Fruit fly (Drosophila melanogaster): Measurements from ENCODE around the gene Pxt.

Pxt gene

DNA sequence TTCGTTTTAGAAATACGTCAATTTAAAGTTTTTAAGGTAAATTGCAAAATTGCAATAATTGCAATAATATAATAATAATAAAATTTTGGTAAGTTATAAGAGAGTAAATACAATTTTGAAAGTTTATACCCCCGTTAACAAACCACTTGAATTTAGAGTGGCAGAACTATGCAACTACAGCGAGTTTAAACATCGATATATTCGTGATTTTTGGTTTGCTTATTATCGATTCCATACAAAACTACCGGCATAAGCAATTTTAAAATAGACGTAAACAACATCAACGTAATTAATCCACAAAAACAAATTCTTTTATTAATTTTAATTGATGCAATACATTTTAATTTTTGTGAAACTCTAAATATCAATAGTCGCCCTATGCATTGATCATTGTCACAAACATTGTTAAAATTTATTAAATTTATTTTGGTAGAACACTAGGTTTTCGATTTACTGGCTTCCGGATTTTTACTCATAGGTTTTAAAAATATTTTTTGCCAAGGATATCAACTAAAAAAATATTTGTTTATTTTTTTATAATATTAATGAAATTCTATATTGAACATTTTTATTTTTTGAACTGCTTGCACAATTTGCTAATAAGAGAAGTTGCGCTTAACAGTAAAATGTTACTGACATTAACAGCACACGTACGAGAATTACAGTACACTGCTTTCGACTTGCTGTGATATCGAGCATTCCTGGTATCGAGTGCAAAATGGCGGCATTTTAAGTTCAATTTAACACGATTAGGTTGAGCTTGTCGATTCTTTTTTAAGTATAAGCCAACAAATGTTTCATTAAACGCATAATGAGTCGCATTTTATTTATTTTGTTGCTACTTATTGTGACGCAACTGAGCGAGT, at the start of gene Pxt:
Gene Pxt (plus strand): TSS at position 695 of the 866 bp plus-strand sequence.
- TF ChIP-seq cnc (optimal IDR thresholded peaks at IDR 0.05) = no peak
- peak; percentile 90 for TF ChIP-seq kay (GFP tag; ENCODE audit: borderline replicate concordance)
- TF ChIP-seq tj (GFP tag; optimal IDR thresholded peaks at IDR 0.05) = peak; percentile 83

DNA sequence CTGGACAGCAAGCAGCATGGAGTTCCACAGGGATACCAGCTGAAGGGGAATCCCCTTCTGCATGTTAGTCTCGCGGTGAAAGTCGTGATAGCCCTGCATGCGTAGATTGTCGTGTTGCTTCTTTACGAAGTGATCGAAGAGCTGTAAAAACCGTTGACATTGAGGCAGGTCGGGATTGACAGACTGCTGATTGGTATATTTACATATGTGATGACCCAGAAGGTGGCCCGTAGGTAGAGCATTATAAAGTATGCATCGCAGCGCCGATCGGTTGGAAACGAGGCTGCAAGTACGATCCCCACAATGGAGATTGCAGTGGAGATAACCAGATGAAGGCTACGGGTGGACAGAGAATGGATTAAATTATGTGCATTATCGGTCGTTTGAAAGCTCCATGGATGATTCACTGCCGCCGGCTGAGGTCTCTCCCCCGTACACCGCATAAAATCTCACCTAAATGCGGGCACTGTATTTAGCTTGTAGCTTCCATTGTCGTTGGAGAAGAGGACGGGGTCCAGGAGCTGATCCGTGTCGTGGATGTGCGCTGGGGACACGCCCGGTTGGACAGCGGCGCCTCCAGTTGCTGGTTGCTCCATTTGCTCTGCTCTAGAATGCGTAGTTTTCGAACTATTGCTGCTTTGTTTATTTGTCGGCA, 48.9 kb upstream of the Pxt start:
- TF ChIP-seq toe (GFP tag; optimal IDR thresholded peaks at IDR 0.05) (no peak), cnc (optimal IDR thresholded peaks at IDR 0.05) (no peak), cic (GFP tag; optimal IDR thresholded peaks at IDR 0.05) (peak; percentile 37), Crg-1 (GFP tag; optimal IDR thresholded peaks at IDR 0.05) (no peak), CG1620 (GFP tag; optimal IDR thresholded peaks at IDR 0.05) (no peak), CG12768 (GFP tag; optimal IDR thresholded peaks at IDR 0.05) (no peak), pad (GFP tag; optimal IDR thresholded peaks at IDR 0.05) (no peak), CG7045 (GFP tag; optimal IDR thresholded peaks at IDR 0.05) (no peak), CG7101 (tag; optimal IDR thresholded peaks at IDR 0.05) (no peak), CG14711 (tag; optimal IDR thresholded peaks at IDR 0.05) (no peak), tj (GFP tag; optimal IDR thresholded peaks at IDR 0.05) (peak; percentile 67), kay (GFP tag; ENCODE audit: borderline replicate concordance) (peak; percentile 99)

DNA sequence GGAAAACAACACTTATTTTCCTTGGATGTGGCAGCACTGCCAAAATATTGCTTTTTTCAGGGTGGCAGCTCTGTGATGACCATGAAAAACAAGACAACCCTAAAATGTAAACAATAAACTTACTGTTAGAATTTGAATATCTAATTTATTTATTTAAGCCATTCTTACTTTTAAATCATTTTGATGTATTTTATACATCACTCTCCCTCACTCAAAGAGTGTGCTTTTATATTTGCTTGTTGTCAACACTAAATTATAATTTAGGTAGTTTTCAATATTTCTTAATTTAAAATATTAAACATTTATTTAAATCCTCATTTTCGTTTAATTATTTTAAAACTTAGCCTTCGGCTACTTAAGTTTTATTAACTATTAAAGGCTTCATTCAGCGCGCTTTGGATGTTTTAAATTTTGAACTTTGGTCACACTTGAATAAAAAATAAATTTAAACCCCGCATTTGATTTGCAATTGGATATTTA, 48.4 kb upstream of the Pxt start, which contains the start of the genes CG7523 and Mps1:
Gene CG7523 (minus strand): TSS at position 39 of the 480 bp plus-strand sequence.
Gene Mps1 (plus strand): TSS at position 415 of the 480 bp plus-strand sequence.
- TF ChIP-seq CG7101 (tag; optimal IDR thresholded peaks at IDR 0.05) (no peak), CG14711 (tag; optimal IDR thresholded peaks at IDR 0.05) (peak; percentile 100), Clk (GFP tag; optimal IDR thresholded peaks at IDR 0.05) (no peak), ovo (GFP tag; optimal IDR thresholded peaks at IDR 0.05) (peak; percentile 1), CG12768 (GFP tag; optimal IDR thresholded peaks at IDR 0.05) (no peak), CG11617 (GFP tag; optimal IDR thresholded peaks at IDR 0.05) (peak; percentile 37), CG1620 (GFP tag; optimal IDR thresholded peaks at IDR 0.05) (no peak), cnc (optimal IDR thresholded peaks at IDR 0.05) (no peak), toe (GFP tag; optimal IDR thresholded peaks at IDR 0.05) (no peak), Crg-1 (GFP tag; optimal IDR thresholded peaks at IDR 0.05) (peak; percentile 47), CG7045 (GFP tag; optimal IDR thresholded peaks at IDR 0.05) (no peak), Mnt (GFP tag; optimal IDR thresholded peaks at IDR 0.05) (peak; percentile 35), pad (GFP tag; optimal IDR thresholded peaks at IDR 0.05) (no peak), kay (GFP tag; ENCODE audit: borderline replicate concordance) (peak; percentile 93)

DNA sequence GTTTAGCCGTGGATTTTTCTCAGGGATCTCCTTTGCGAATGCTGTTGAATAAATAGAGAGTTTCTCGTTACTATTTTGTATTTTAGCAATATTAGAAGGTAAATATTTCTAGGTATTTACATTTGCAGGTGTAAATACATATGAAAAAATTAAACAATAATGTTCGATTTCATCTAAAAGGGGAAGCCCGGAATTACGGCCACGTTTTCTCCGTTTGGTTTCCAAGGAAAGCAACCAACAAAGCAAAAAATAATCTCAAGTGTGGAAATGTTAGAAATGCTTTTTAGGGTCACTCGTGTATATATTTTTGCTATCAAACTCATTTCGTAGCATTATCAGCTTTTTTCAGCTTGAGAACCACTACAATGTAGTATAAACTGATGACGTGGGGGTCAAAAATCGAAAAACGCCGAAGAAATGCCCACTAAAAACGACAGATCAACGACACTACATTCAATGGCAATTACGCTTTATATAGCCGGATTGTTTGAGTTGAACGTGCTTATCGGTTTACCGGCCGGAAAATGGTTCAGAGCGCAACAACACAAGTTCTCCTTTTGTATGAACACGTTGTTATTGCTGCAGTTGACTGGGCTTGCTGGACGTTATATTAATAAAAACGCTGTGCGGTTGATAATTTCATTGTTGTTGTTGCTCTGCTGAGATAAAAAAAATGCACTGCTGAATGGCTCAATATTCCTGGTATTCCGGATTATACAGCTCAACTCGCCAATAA, 40.9 kb upstream of the Pxt start:
- no peak for TF ChIP-seq CG11617 (GFP tag; optimal IDR thresholded peaks at IDR 0.05)
- TF ChIP-seq CG33017 (tag; optimal IDR thresholded peaks at IDR 0.05) = no peak
- TF ChIP-seq bab1 (GFP tag; optimal IDR thresholded peaks at IDR 0.05) = peak; percentile 31
- TF ChIP-seq Mnt (GFP tag; optimal IDR thresholded peaks at IDR 0.05) = peak; percentile 43
- TF ChIP-seq CG1620 (GFP tag; optimal IDR thresholded peaks at IDR 0.05) = no peak
- no peak for TF ChIP-seq CG7101 (tag; optimal IDR thresholded peaks at IDR 0.05)
- no peak for TF ChIP-seq toe (GFP tag; optimal IDR thresholded peaks at IDR 0.05)
- TF ChIP-seq CG12768 (GFP tag; optimal IDR thresholded peaks at IDR 0.05) = peak; percentile 57
- TF ChIP-seq pad (GFP tag; optimal IDR thresholded peaks at IDR 0.05) = no peak
- TF ChIP-seq Crg-1 (GFP tag; optimal IDR thresholded peaks at IDR 0.05) = peak; percentile 4
- TF ChIP-seq Clk (GFP tag; optimal IDR thresholded peaks at IDR 0.05) = no peak
- TF ChIP-seq cnc (optimal IDR thresholded peaks at IDR 0.05) = no peak
- no peak for TF ChIP-seq CG7045 (GFP tag; optimal IDR thresholded peaks at IDR 0.05)
- peak; percentile 61 for TF ChIP-seq cic (GFP tag; optimal IDR thresholded peaks at IDR 0.05)
- TF ChIP-seq ovo (GFP tag; optimal IDR thresholded peaks at IDR 0.05) = no peak
- no peak for TF ChIP-seq Hr96 (GFP tag; optimal IDR thresholded peaks at IDR 0.05)
- no peak for TF ChIP-seq kay (GFP tag; ENCODE audit: borderline replicate concordance)
- TF ChIP-seq CG5204 (GFP tag; optimal IDR thresholded peaks at IDR 0.05) = no peak
- TF ChIP-seq tj (GFP tag; optimal IDR thresholded peaks at IDR 0.05) = peak; percentile 21
- TF ChIP-seq CG14711 (tag; optimal IDR thresholded peaks at IDR 0.05) = no peak

DNA sequence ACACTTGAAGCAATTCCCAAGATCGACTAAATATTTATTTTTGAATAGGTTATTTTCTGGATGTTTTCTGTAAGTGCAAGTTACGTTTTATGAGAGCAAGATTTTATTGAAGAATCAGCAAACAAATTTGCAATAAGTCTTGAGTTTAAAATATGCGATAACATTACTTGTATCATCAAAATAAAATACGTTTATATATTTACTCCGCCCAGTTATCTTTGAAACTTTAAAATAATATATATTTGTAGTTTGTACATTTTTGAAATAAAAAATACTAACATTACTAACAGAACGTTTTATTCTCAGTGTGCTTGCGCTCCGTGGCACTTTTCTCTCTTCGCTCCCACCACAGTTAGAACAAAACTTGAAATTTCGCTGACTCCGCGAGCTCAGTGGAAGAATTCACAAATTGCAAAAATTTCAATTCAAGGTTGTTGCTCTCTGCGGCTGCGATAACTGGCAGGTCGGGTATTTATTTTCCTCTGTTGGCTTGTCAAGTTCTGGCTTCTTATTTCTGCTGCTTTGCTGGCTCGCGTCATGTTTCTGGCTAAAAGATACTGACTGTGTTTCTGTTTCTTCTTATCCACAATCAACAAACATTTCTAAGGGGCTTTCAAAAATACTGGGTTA, 39.8 kb upstream of the Pxt start:
- TF ChIP-seq kay (GFP tag; ENCODE audit: borderline replicate concordance) (peak; percentile 69), tj (GFP tag; optimal IDR thresholded peaks at IDR 0.05) (peak; percentile 99), CG33017 (tag; optimal IDR thresholded peaks at IDR 0.05) (peak; percentile 69), CG1620 (GFP tag; optimal IDR thresholded peaks at IDR 0.05) (peak; percentile 9), CG5204 (GFP tag; optimal IDR thresholded peaks at IDR 0.05) (no peak), toe (GFP tag; optimal IDR thresholded peaks at IDR 0.05) (no peak), Hr96 (GFP tag; optimal IDR thresholded peaks at IDR 0.05) (no peak), cnc (optimal IDR thresholded peaks at IDR 0.05) (no peak), bab1 (GFP tag; optimal IDR thresholded peaks at IDR 0.05) (peak; percentile 83), CG11617 (GFP tag; optimal IDR thresholded peaks at IDR 0.05) (peak; percentile 73), CG7101 (tag; optimal IDR thresholded peaks at IDR 0.05) (peak; percentile 68), cic (GFP tag; optimal IDR thresholded peaks at IDR 0.05) (peak; percentile 17), CG12768 (GFP tag; optimal IDR thresholded peaks at IDR 0.05) (peak; percentile 49), Mnt (GFP tag; optimal IDR thresholded peaks at IDR 0.05) (no peak), Clk (GFP tag; optimal IDR thresholded peaks at IDR 0.05) (no peak), CG7045 (GFP tag; optimal IDR thresholded peaks at IDR 0.05) (peak; percentile 46), ovo (GFP tag; optimal IDR thresholded peaks at IDR 0.05) (peak; percentile 8), CG14711 (tag; optimal IDR thresholded peaks at IDR 0.05) (peak; percentile 69), Crg-1 (GFP tag; optimal IDR thresholded peaks at IDR 0.05) (no peak), pad (GFP tag; optimal IDR thresholded peaks at IDR 0.05) (peak; percentile 51)
